Worm (Caenorhabditis elegans) whole organism, L1 larva: ENCODE measurements around the gene C44B7.5.
A peak's percentile ranks its signal among the peaks of the same experiment; 100 is the strongest.

Source experiments
- C34B4.2 ChIP-seq: sonication (generic microtip); optimal IDR thresholded peaks from 2 replicates; lab custom pipeline; 2017; ENCODE audit warnings: mild to moderate bottlenecking, missing genetic modification characterization, missing compliant biosample characterization
- F16B12.6 ChIP-seq: fragments of 150-350 bp; optimal IDR thresholded peaks from 2 replicates; lab custom pipeline; 2014; ENCODE audit warnings: missing biosample characterization, missing genetic modification characterization
- Y116A8C.19 ChIP-seq: sonication (generic microtip); optimal IDR thresholded peaks from 2 replicates; lab custom pipeline; 2016; ENCODE audit warnings: missing compliant biosample characterization, missing genetic modification characterization, borderline replicate concordance
- aly-2 ChIP-seq: fragments of 150-350 bp; optimal IDR thresholded peaks from 2 replicates; lab custom pipeline; 2014; ENCODE audit warnings: missing biosample characterization, missing genetic modification characterization
- ama-1 ChIP-seq: fragments of 150-350 bp; optimal IDR thresholded peaks from 2 replicates; lab custom pipeline; 2014
- blmp-1 ChIP-seq: fragments of 150-350 bp; optimal IDR thresholded peaks from 2 replicates; lab custom pipeline; 2014; ENCODE audit warnings: missing biosample characterization, missing genetic modification characterization
- ceh-8 ChIP-seq: fragments of 200-800 bp; sonication (Bioruptor generic); optimal IDR thresholded peaks from 2 replicates; lab custom pipeline; 2018; ENCODE audit warnings: mild to moderate bottlenecking, missing genetic modification characterization, moderate library complexity, missing compliant biosample characterization
- ceh-82 ChIP-seq, 3 experiments: fragments of 150-350 bp in 1 of 3; sonication (generic microtip) in 2 of 3; optimal IDR thresholded peaks; 2 replicates each; lab custom pipeline; 2014 to 2017; ENCODE audit warnings: missing biosample characterization in 3 of 3, missing genetic modification characterization in 3 of 3
- ceh-88 ChIP-seq: fragments of 200-800 bp; sonication (Bioruptor generic); IDR thresholded peaks from 2 replicates; pipeline ENCODE4 v1.3.6; 2022; ENCODE audit warnings: missing genetic modification characterization, missing compliant biosample characterization
- ceh-90 ChIP-seq: sonication (generic microtip); optimal IDR thresholded peaks from 2 replicates; lab custom pipeline; 2016; ENCODE audit warnings: missing genetic modification characterization, missing compliant biosample characterization
- dpl-1 ChIP-seq, 3 experiments: fragments of 150-350 bp in 2 of 3; sonication (generic microtip) in 1 of 3; optimal IDR thresholded peaks; 2 replicates each; lab custom pipeline; 2014 to 2017; ENCODE audit warnings: missing biosample characterization in 3 of 3, missing genetic modification characterization in 3 of 3, missing genetic modification reagents in 3 of 3
- dsc-1 ChIP-seq: sonication (generic microtip); optimal IDR thresholded peaks from 2 replicates; lab custom pipeline; 2016; ENCODE audit warnings: mild to moderate bottlenecking, missing genetic modification characterization, missing compliant biosample characterization
- efl-1 ChIP-seq, 4 experiments: fragments of 150-350 bp; optimal IDR thresholded peaks in 3 of 4; peaks in 1 of 4; 1 replicate in 1 of 4; 2 replicates in 3 of 4; lab custom pipeline; 2014; ENCODE audit warnings: missing biosample characterization in 2 of 4, missing genetic modification characterization in 2 of 4, missing genetic modification reagents in 2 of 4
- egl-13 ChIP-seq: sonication (generic microtip); optimal IDR thresholded peaks from 2 replicates; lab custom pipeline; 2016; ENCODE audit warnings: missing genotype, missing genetic modification reagents, missing genetic modification characterization, missing compliant biosample characterization
- elt-2 ChIP-seq: sonication (generic microtip); optimal IDR thresholded peaks from 2 replicates; lab custom pipeline; 2016; ENCODE audit warnings: missing genetic modification characterization, mild to moderate bottlenecking, inconsistent platforms, missing compliant biosample characterization, missing genetic modification reagents
- ets-5 ChIP-seq: fragments of 200-800 bp; sonication (Bioruptor generic); IDR thresholded peaks from 2 replicates; pipeline ENCODE4 v1.3.6; 2022; ENCODE audit warnings: missing genetic modification characterization, missing compliant biosample characterization
- fkh-4 ChIP-seq: sonication (generic microtip); optimal IDR thresholded peaks from 2 replicates; lab custom pipeline; 2016; ENCODE audit warnings: missing compliant biosample characterization, missing genetic modification characterization, borderline replicate concordance
- fkh-8 ChIP-seq: sonication (generic microtip); optimal IDR thresholded peaks from 2 replicates; lab custom pipeline; 2016; ENCODE audit warnings: mild to moderate bottlenecking, missing genetic modification characterization, missing compliant biosample characterization
- fos-1 ChIP-seq: fragments of 150-350 bp; optimal IDR thresholded peaks from 2 replicates; lab custom pipeline; 2014; ENCODE audit warnings: missing biosample characterization, missing genetic modification characterization
- hlh-4 ChIP-seq: sonication (generic microtip); optimal IDR thresholded peaks from 2 replicates; lab custom pipeline; 2016; ENCODE audit warnings: mild to moderate bottlenecking, missing genetic modification characterization, missing compliant biosample characterization
- hpl-2 ChIP-seq: fragments of 150-350 bp; optimal IDR thresholded peaks from 2 replicates; lab custom pipeline; 2014; ENCODE audit warnings: missing biosample characterization, missing genetic modification reagents, missing genetic modification characterization
- irx-1 ChIP-seq: sonication (generic microtip); optimal IDR thresholded peaks from 2 replicates; lab custom pipeline; 2016; ENCODE audit warnings: missing genetic modification characterization, missing compliant biosample characterization
- jun-1 ChIP-seq: fragments of 150-350 bp; optimal IDR thresholded peaks from 2 replicates; lab custom pipeline; 2014; ENCODE audit warnings: missing biosample characterization, missing genetic modification reagents, missing genetic modification characterization
- lin-13 ChIP-seq: fragments of 150-350 bp; optimal IDR thresholded peaks from 2 replicates; lab custom pipeline; 2014; ENCODE audit warnings: missing biosample characterization, missing genetic modification reagents, missing genetic modification characterization
- lin-14 ChIP-seq: fragments of 200-800 bp; sonication (Bioruptor generic); optimal IDR thresholded peaks from 2 replicates; lab custom pipeline; 2018; ENCODE audit warnings: mild to moderate bottlenecking, missing genetic modification characterization, moderate library complexity, missing compliant biosample characterization
- lin-15B ChIP-seq: fragments of 150-350 bp; sonication (generic microtip); optimal IDR thresholded peaks from 3 replicates; lab custom pipeline; 2014; ENCODE audit warnings: missing biosample characterization, missing genetic modification characterization
- lin-35 ChIP-seq, 2 experiments: fragments of 150-350 bp; optimal IDR thresholded peaks; 2 replicates each; lab custom pipeline; 2014; ENCODE audit warnings: missing biosample characterization in 2 of 2, missing genetic modification characterization in 2 of 2, missing genetic modification reagents in 2 of 2
- lir-3 ChIP-seq: sonication (generic microtip); optimal IDR thresholded peaks from 2 replicates; lab custom pipeline; 2016; ENCODE audit warnings: mild to moderate bottlenecking, missing genetic modification characterization, moderate library complexity, missing compliant biosample characterization; ENCODE audit not compliant: poor library complexity
- lsy-2 ChIP-seq, 2 experiments: fragments of 150-350 bp; optimal IDR thresholded peaks; 2 replicates each; lab custom pipeline; 2014; ENCODE audit warnings: missing biosample characterization in 2 of 2, missing genetic modification characterization in 2 of 2
- mab-9 ChIP-seq: fragments of 200-800 bp; sonication (Bioruptor generic); IDR thresholded peaks from 2 replicates; pipeline ENCODE4 v1.3.6; 2022; ENCODE audit warnings: missing genetic modification reagents, missing genetic modification characterization, missing compliant biosample characterization
- mep-1 ChIP-seq: fragments of 150-350 bp; optimal IDR thresholded peaks from 2 replicates; lab custom pipeline; 2014; ENCODE audit warnings: missing biosample characterization, missing genetic modification characterization
- nhr-11 ChIP-seq: fragments of 150-350 bp; optimal IDR thresholded peaks from 2 replicates; lab custom pipeline; 2014; ENCODE audit warnings: missing biosample characterization, missing genetic modification characterization
- nhr-19 ChIP-seq: fragments of 200-800 bp; sonication (Bioruptor generic); conservative IDR thresholded peaks from 2 replicates; pipeline ENCODE4 v1.3.6; 2022; ENCODE audit warnings: missing genetic modification characterization, missing compliant biosample characterization
- nhr-237 ChIP-seq: fragments of 150-350 bp; optimal IDR thresholded peaks from 2 replicates; lab custom pipeline; 2014; ENCODE audit warnings: missing biosample characterization, missing genetic modification characterization
- nhr-47 ChIP-seq: sonication (generic microtip); optimal IDR thresholded peaks from 2 replicates; lab custom pipeline; 2016; ENCODE audit warnings: mild to moderate bottlenecking, missing genetic modification characterization, moderate library complexity, missing compliant biosample characterization
- nhr-71 ChIP-seq: sonication (generic microtip); optimal IDR thresholded peaks from 2 replicates; lab custom pipeline; 2016; ENCODE audit warnings: mild to moderate bottlenecking, missing genetic modification characterization, moderate library complexity, missing compliant biosample characterization
- nhr-76 ChIP-seq: sonication (generic microtip); optimal IDR thresholded peaks from 2 replicates; lab custom pipeline; 2017; ENCODE audit warnings: missing biosample characterization, missing genetic modification characterization
- nhr-84 ChIP-seq: sonication (generic microtip); optimal IDR thresholded peaks from 2 replicates; lab custom pipeline; 2017; ENCODE audit warnings: missing biosample characterization, missing genetic modification characterization
- nhr-90 ChIP-seq: sonication (generic microtip); optimal IDR thresholded peaks from 2 replicates; lab custom pipeline; 2016; ENCODE audit warnings: mild to moderate bottlenecking, missing genetic modification characterization, missing compliant biosample characterization; ENCODE audit not compliant: poor library complexity
- pax-3 ChIP-seq: fragments of 200-800 bp; sonication (Bioruptor generic); optimal IDR thresholded peaks from 2 replicates; lab custom pipeline; 2018; ENCODE audit warnings: mild to moderate bottlenecking, missing genetic modification characterization, moderate library complexity, missing compliant biosample characterization
- rnt-1 ChIP-seq: sonication (generic microtip); optimal IDR thresholded peaks from 2 replicates; lab custom pipeline; 2016; ENCODE audit warnings: mild to moderate bottlenecking, missing genetic modification characterization, moderate library complexity, missing compliant biosample characterization
- skn-1 ChIP-seq: fragments of 150-350 bp; optimal IDR thresholded peaks from 2 replicates; lab custom pipeline; 2014; ENCODE audit warnings: missing biosample characterization, missing genetic modification characterization
- snpc-4 ChIP-seq: fragments of 150-350 bp; optimal IDR thresholded peaks from 2 replicates; lab custom pipeline; 2014; ENCODE audit warnings: missing biosample characterization, missing genetic modification characterization
- sox-4 ChIP-seq: sonication (generic microtip); optimal IDR thresholded peaks from 2 replicates; lab custom pipeline; 2016; ENCODE audit warnings: missing genetic modification characterization, missing compliant biosample characterization
- sptf-1 ChIP-seq: fragments of 150-350 bp; optimal IDR thresholded peaks from 2 replicates; lab custom pipeline; 2014; ENCODE audit warnings: missing biosample characterization, missing genetic modification characterization
- swsn-7 ChIP-seq: sonication (generic microtip); optimal IDR thresholded peaks from 2 replicates; lab custom pipeline; 2016; ENCODE audit warnings: missing genetic modification characterization, missing compliant biosample characterization
- unc-130 ChIP-seq: fragments of 150-350 bp; optimal IDR thresholded peaks from 2 replicates; lab custom pipeline; 2017; ENCODE audit warnings: missing biosample characterization, missing genetic modification characterization, inconsistent platforms
- unc-30 ChIP-seq: sonication (generic microtip); optimal IDR thresholded peaks from 2 replicates; lab custom pipeline; 2017; ENCODE audit warnings: missing biosample characterization, missing genetic modification characterization
- unc-62 ChIP-seq: fragments of 150-350 bp; optimal IDR thresholded peaks from 2 replicates; lab custom pipeline; 2014; ENCODE audit warnings: missing biosample characterization, missing genetic modification reagents, missing genetic modification characterization
- unc-86 ChIP-seq: sonication (generic microtip); optimal IDR thresholded peaks from 2 replicates; lab custom pipeline; 2016; ENCODE audit warnings: missing genetic modification characterization, missing compliant biosample characterization
- zag-1 ChIP-seq: fragments of 150-350 bp; optimal IDR thresholded peaks from 2 replicates; lab custom pipeline; 2014; ENCODE audit warnings: missing biosample characterization, missing genetic modification characterization
- zip-4 ChIP-seq: fragments of 200-800 bp; sonication (Bioruptor generic); optimal IDR thresholded peaks from 2 replicates; lab custom pipeline; 2018; ENCODE audit warnings: mild to moderate bottlenecking, missing genetic modification characterization, moderate library complexity, missing compliant biosample characterization
- ztf-11 ChIP-seq, 2 experiments: sonication (generic microtip); optimal IDR thresholded peaks; 2 replicates each; lab custom pipeline; 2016 to 2017; ENCODE audit warnings: missing genetic modification characterization in 2 of 2, missing biosample characterization in 1 of 2, missing compliant biosample characterization in 1 of 2

The C44B7.5 gene

ce11 chrII:6822347-6822746, 50.0 kb downstream of the C44B7.5 start:
- TF ChIP-seq unc-130 (tag; lab: Kevin White, UChicago) (peak; percentile 28), nhr-11 (tag; lab: Kevin White, UChicago) (peak; percentile 14), lin-14 (peak; percentile 94), unc-86 (tag; lab: Kevin White, UChicago) (no peak), fos-1 (tag; lab: Kevin White, UChicago) (peak; percentile 31), lir-3 (tag; lab: Kevin White, UChicago) (no peak), unc-30 (no peak), ceh-8 (GFP tag; lab: Kevin White, UChicago) (no peak), efl-1 (optimal IDR thresholded peaks at IDR 0.05; lab: Kevin White, UChicago) (peak; percentile 15 to 23), efl-1 (GFP tag; optimal IDR thresholded peaks at IDR 0.05 in 1 of 2; lab: Kevin White, UChicago) (no peak), nhr-90 (tag; lab: Kevin White, UChicago) (peak; percentile 13), ama-1 (lab: Kevin White, UChicago) (no peak), elt-2 (tag; lab: Kevin White, UChicago) (peak; percentile 72), dsc-1 (tag; lab: Kevin White, UChicago) (peak; percentile 3), ceh-90 (tag; lab: Kevin White, UChicago) (no peak), lsy-2 (tag; optimal IDR thresholded peaks at IDR 0.05; lab: Kevin White, UChicago) (peak; percentile 41 to 70), C34B4.2 (tag; lab: Kevin White, UChicago) (no peak), ets-5 (GFP tag; lab: Robert Waterston, UW) (no peak), aly-2 (tag; lab: Kevin White, UChicago) (no peak), sptf-1 (tag; lab: Kevin White, UChicago) (no peak), zip-4 (GFP tag; lab: Kevin White, UChicago) (no peak), ceh-82 (tag; optimal IDR thresholded peaks at IDR 0.05; lab: Kevin White, UChicago) (peak in 1 of 3 experiments; percentile 17), jun-1 (peak; percentile 0), nhr-84 (no peak), fkh-8 (tag; lab: Kevin White, UChicago) (no peak), fkh-4 (no peak), irx-1 (no peak), egl-13 (tag; lab: Kevin White, UChicago) (no peak), nhr-47 (tag; lab: Kevin White, UChicago) (no peak), hpl-2 (no peak), blmp-1 (tag; lab: Kevin White, UChicago) (peak; percentile 94), lin-15B (tag; lab: Kevin White, UChicago) (no peak), ztf-11 (tag; optimal IDR thresholded peaks at IDR 0.05; lab: Kevin White, UChicago) (no peak), lin-13 (no peak), nhr-71 (tag; lab: Kevin White, UChicago) (peak; percentile 78), hlh-4 (tag; lab: Kevin White, UChicago) (no peak), mep-1 (peak; percentile 69), F16B12.6 (tag; lab: Kevin White, UChicago) (no peak), lin-35 (GFP tag; optimal IDR thresholded peaks at IDR 0.05; lab: Kevin White, UChicago) (peak in 1 of 2 experiments; percentile 40), mab-9 (GFP tag; lab: Robert Waterston, UW) (no peak), nhr-19 (GFP tag; lab: Robert Waterston, UW) (peak; percentile 42), sox-4 (tag; lab: Kevin White, UChicago) (no peak), Y116A8C.19 (tag; lab: Kevin White, UChicago) (no peak), ceh-88 (GFP tag; lab: Robert Waterston, UW) (no peak), pax-3 (tag; lab: Kevin White, UChicago) (no peak), swsn-7 (tag; lab: Kevin White, UChicago) (peak; percentile 19), rnt-1 (tag; lab: Kevin White, UChicago) (peak; percentile 87), skn-1 (tag; lab: Kevin White, UChicago) (no peak), dpl-1 (GFP tag; optimal IDR thresholded peaks at IDR 0.05; lab: Kevin White, UChicago) (peak in 2 of 3 experiments; percentile 7 to 10), nhr-76 (tag; lab: Kevin White, UChicago) (no peak), snpc-4 (tag; lab: Kevin White, UChicago) (peak; percentile 24), zag-1 (tag; lab: Kevin White, UChicago) (no peak), unc-62 (no peak), nhr-237 (tag; lab: Kevin White, UChicago) (peak; percentile 4)
